Fruit fly (Drosophila melanogaster) whole organism, embryonic: ENCODE results near the gene Moe.
A peak's percentile ranks its signal among the peaks of the same experiment; 100 is the strongest.

ENCODE experiments used
- Bgb ChIP-seq: fragments of 200-800 bp; sonication (Bioruptor generic); IDR thresholded peaks from 2 replicates; pipeline ENCODE4 v1.3.6; 2022; ENCODE audit warnings: missing biosample characterization, missing genetic modification characterization; ENCODE audit not compliant: partially characterized antibody
- Bteb2 ChIP-seq: fragments of 200-800 bp; sonication (Bioruptor generic); optimal IDR thresholded peaks from 2 replicates; lab custom pipeline; 2016; ENCODE audit warnings: missing biosample characterization, missing genetic modification characterization
- C15 ChIP-seq: fragments of 200-800 bp; sonication (Bioruptor generic); IDR thresholded peaks from 3 replicates; pipeline ENCODE4 v1.3.6; 2022; ENCODE audit warnings: missing biosample characterization, missing genetic modification characterization
- CG10209 ChIP-seq: fragments of 200-800 bp; sonication (Bioruptor generic); optimal IDR thresholded peaks from 3 replicates; lab custom pipeline; 2017; ENCODE audit warnings: missing biosample characterization, mild to moderate bottlenecking, missing genetic modification characterization, missing genetic modification reagents
- CG10431 ChIP-seq: fragments of 200-800 bp; sonication (Bioruptor generic); optimal IDR thresholded peaks from 3 replicates; lab custom pipeline; 2018; ENCODE audit warnings: missing biosample characterization, mild to moderate bottlenecking, missing genetic modification characterization
- CG10462 ChIP-seq: fragments of 200-800 bp; sonication (Bioruptor generic); optimal IDR thresholded peaks from 2 replicates; lab custom pipeline; 2016; ENCODE audit warnings: missing biosample characterization, missing genetic modification characterization
- CG10979 ChIP-seq: fragments of 200-800 bp; sonication (Bioruptor generic); optimal IDR thresholded peaks from 2 replicates; lab custom pipeline; 2018; ENCODE audit warnings: missing biosample characterization, mild to moderate bottlenecking, missing genetic modification characterization, moderate library complexity
- CG12071 ChIP-seq: fragments of 200-800 bp; sonication (Bioruptor generic); optimal IDR thresholded peaks from 3 replicates; lab custom pipeline; 2018; ENCODE audit warnings: missing biosample characterization, mild to moderate bottlenecking, missing genetic modification characterization
- CG12104 ChIP-seq: fragments of 200-800 bp; sonication (Bioruptor generic); optimal IDR thresholded peaks from 3 replicates; lab custom pipeline; 2016; ENCODE audit warnings: missing biosample characterization, missing genetic modification characterization
- CG12942 ChIP-seq: fragments of 200-800 bp; sonication (Bioruptor generic); optimal IDR thresholded peaks from 3 replicates; lab custom pipeline; 2016; ENCODE audit warnings: missing biosample characterization, missing genetic modification characterization
- CG13894 ChIP-seq: fragments of 200-800 bp; sonication (Bioruptor generic); optimal IDR thresholded peaks from 3 replicates; lab custom pipeline; 2018; ENCODE audit warnings: missing biosample characterization, mild to moderate bottlenecking, missing genetic modification characterization, moderate library complexity
- CG15269 ChIP-seq: fragments of 200-800 bp; sonication (Bioruptor generic); optimal IDR thresholded peaks from 2 replicates; lab custom pipeline; 2018; ENCODE audit warnings: missing biosample characterization, mild to moderate bottlenecking, missing genetic modification characterization, moderate library complexity
- CG17359 ChIP-seq: fragments of 200-800 bp; sonication (Bioruptor generic); optimal IDR thresholded peaks from 3 replicates; lab custom pipeline; 2018; ENCODE audit warnings: missing biosample characterization, mild to moderate bottlenecking, missing genetic modification characterization, moderate library complexity
- CG17802 ChIP-seq: fragments of 200-800 bp; sonication (Bioruptor generic); optimal IDR thresholded peaks from 2 replicates; lab custom pipeline; 2018; ENCODE audit warnings: missing biosample characterization, mild to moderate bottlenecking, missing genetic modification characterization, moderate library complexity
- CG18764 ChIP-seq: fragments of 200-800 bp; sonication (Bioruptor generic); optimal IDR thresholded peaks from 3 replicates; lab custom pipeline; 2016; ENCODE audit warnings: missing biosample characterization, missing genetic modification characterization
- CG2199 ChIP-seq: fragments of 200-800 bp; sonication (Bioruptor generic); IDR thresholded peaks from 3 replicates; pipeline ENCODE4 v1.3.6; 2022; ENCODE audit warnings: missing biosample characterization, missing genetic modification characterization
- CG2712 ChIP-seq: fragments of 200-800 bp; optimal IDR thresholded peaks from 3 replicates; lab custom pipeline; 2019; ENCODE audit warnings: missing biosample characterization, mild to moderate bottlenecking, missing genetic modification characterization, moderate library complexity
- CG30431 ChIP-seq: fragments of 200-800 bp; sonication (Bioruptor generic); optimal IDR thresholded peaks from 2 replicates; lab custom pipeline; 2017; ENCODE audit warnings: missing biosample characterization, missing genetic modification characterization
- CG3407 ChIP-seq: fragments of 200-800 bp; sonication (Bioruptor generic); optimal IDR thresholded peaks from 2 replicates; lab custom pipeline; 2018; ENCODE audit warnings: missing biosample characterization, mild to moderate bottlenecking, missing genetic modification characterization
- CG6254 ChIP-seq: fragments of 200-800 bp; sonication (Bioruptor generic); optimal IDR thresholded peaks from 3 replicates; lab custom pipeline; 2017; ENCODE audit warnings: mild to moderate bottlenecking, missing biosample characterization, missing genetic modification reagents, missing genetic modification characterization
- CG6272 ChIP-seq: fragments of 200-800 bp; sonication (Bioruptor generic); IDR thresholded peaks from 2 replicates; pipeline ENCODE4 v1.3.6; 2022; ENCODE audit warnings: missing biosample characterization, missing genetic modification characterization
- CG7372 ChIP-seq: fragments of 200-800 bp; sonication (Bioruptor generic); IDR thresholded peaks from 2 replicates; pipeline ENCODE4 v1.3.6; 2022; ENCODE audit warnings: missing biosample characterization, missing genetic modification characterization
- CG7839 ChIP-seq: fragments of 200-800 bp; sonication (Bioruptor generic); optimal IDR thresholded peaks from 3 replicates; lab custom pipeline; 2018; ENCODE audit warnings: missing biosample characterization, mild to moderate bottlenecking, missing genetic modification characterization, moderate library complexity
- CG9215 ChIP-seq: fragments of 200-800 bp; sonication (Bioruptor generic); IDR thresholded peaks from 2 replicates; pipeline ENCODE4 v1.3.6; 2022; ENCODE audit warnings: missing biosample characterization, missing genetic modification characterization
- CG9797 ChIP-seq: fragments of 200-800 bp; sonication (Bioruptor generic); optimal IDR thresholded peaks from 3 replicates; lab custom pipeline; 2018; ENCODE audit warnings: missing biosample characterization, mild to moderate bottlenecking, missing genetic modification characterization
- Dip3 ChIP-seq: fragments of 200-800 bp; sonication (Bioruptor generic); optimal IDR thresholded peaks from 3 replicates; lab custom pipeline; 2016; ENCODE audit warnings: missing biosample characterization, missing genetic modification characterization
- Drgx ChIP-seq: fragments of 200-800 bp; sonication (Bioruptor generic); IDR thresholded peaks from 2 replicates; pipeline ENCODE4 v1.3.6; 2022; ENCODE audit warnings: missing biosample characterization, missing genetic modification characterization
- GATAe ChIP-seq: fragments of 200-800 bp; sonication (Bioruptor generic); conservative IDR thresholded peaks from 2 replicates; pipeline ENCODE4 v1.3.6; 2022; ENCODE audit warnings: missing biosample characterization, missing genetic modification characterization
- Gsc ChIP-seq: fragments of 200-800 bp; sonication (Bioruptor generic); IDR thresholded peaks from 2 replicates; pipeline ENCODE4 v1.3.6; 2022; ENCODE audit warnings: missing biosample characterization, missing genetic modification characterization
- Gug ChIP-seq: fragments of 200-800 bp; sonication (Bioruptor generic); IDR thresholded peaks from 4 replicates; pipeline ENCODE4 v1.3.6; 2022; ENCODE audit warnings: missing biosample characterization, missing genetic modification characterization
- Lim3 ChIP-seq: fragments of 200-800 bp; sonication (Bioruptor generic); IDR thresholded peaks from 2 replicates; pipeline ENCODE4 v1.3.6; 2022; ENCODE audit warnings: missing biosample characterization, missing genetic modification characterization
- Lpt ChIP-seq: fragments of >200 bp; optimal IDR thresholded peaks from 2 replicates; lab custom pipeline; 2018; ENCODE audit warnings: missing biosample characterization, missing genetic modification characterization
- MTF-1 ChIP-seq: fragments of 200-800 bp; sonication (Bioruptor generic); optimal IDR thresholded peaks from 2 replicates; lab custom pipeline; 2018; ENCODE audit warnings: missing biosample characterization, mild to moderate bottlenecking, missing genetic modification characterization, borderline replicate concordance
- Oaz ChIP-seq: fragments of 200-800 bp; sonication (Bioruptor generic); IDR thresholded peaks from 2 replicates; pipeline ENCODE4 v1.3.6; 2022; ENCODE audit warnings: missing biosample characterization, missing genetic modification characterization
- Rx ChIP-seq: fragments of 200-800 bp; sonication (Bioruptor generic); IDR thresholded peaks from 2 replicates; pipeline ENCODE4 v1.3.6; 2022; ENCODE audit warnings: missing biosample characterization, missing genetic modification characterization
- Sox102F ChIP-seq: fragments of 200-800 bp; sonication (Bioruptor generic); optimal IDR thresholded peaks from 2 replicates; lab custom pipeline; 2018; ENCODE audit warnings: missing biosample characterization, mild to moderate bottlenecking, missing genetic modification characterization, moderate library complexity
- cas ChIP-seq: fragments of 200-800 bp; sonication (Bioruptor generic); IDR thresholded peaks from 2 replicates; pipeline ENCODE4 v1.3.6; 2022; ENCODE audit warnings: missing biosample characterization, missing genetic modification characterization
- caup ChIP-seq: fragments of 200-800 bp; sonication (Bioruptor generic); optimal IDR thresholded peaks from 3 replicates; lab custom pipeline; 2017; ENCODE audit warnings: missing biosample characterization, mild to moderate bottlenecking, missing genetic modification characterization, moderate library complexity; ENCODE audit not compliant: severe bottlenecking
- da ChIP-seq: fragments of 200-800 bp; sonication (Bioruptor generic); optimal IDR thresholded peaks from 2 replicates; lab custom pipeline; 2016; ENCODE audit warnings: missing biosample characterization, missing genetic modification characterization
- dmrt99B ChIP-seq: fragments of 200-800 bp; sonication (Bioruptor generic); optimal IDR thresholded peaks from 2 replicates; lab custom pipeline; 2018; ENCODE audit warnings: missing biosample characterization, mild to moderate bottlenecking, missing genetic modification characterization, moderate library complexity
- en ChIP-seq: fragments of 200-800 bp; sonication (Bioruptor generic); optimal IDR thresholded peaks from 2 replicates; lab custom pipeline; 2016; ENCODE audit warnings: missing biosample characterization, missing genetic modification characterization
- exex ChIP-seq: fragments of 200-800 bp; sonication (Bioruptor generic); optimal IDR thresholded peaks from 4 replicates; lab custom pipeline; 2018; ENCODE audit warnings: missing biosample characterization, mild to moderate bottlenecking, missing genetic modification characterization, moderate library complexity
- eyg ChIP-seq: fragments of 200-800 bp; sonication (Bioruptor generic); optimal IDR thresholded peaks from 3 replicates; lab custom pipeline; 2016; ENCODE audit warnings: missing biosample characterization, missing genetic modification characterization
- gem ChIP-seq: fragments of 200-800 bp; sonication (Bioruptor generic); optimal IDR thresholded peaks from 2 replicates; lab custom pipeline; 2019; ENCODE audit warnings: missing biosample characterization, mild to moderate bottlenecking, missing genetic modification characterization, moderate library complexity
- her ChIP-seq: fragments of 200-800 bp; sonication (Bioruptor generic); optimal IDR thresholded peaks from 2 replicates; lab custom pipeline; 2016; ENCODE audit warnings: missing biosample characterization, missing genetic modification characterization
- insv ChIP-seq, 2 experiments: fragments of 200-800 bp; sonication (Bioruptor generic); optimal IDR thresholded peaks; 3 replicates each; lab custom pipeline; 2016 to 2018; ENCODE audit warnings: missing biosample characterization in 2 of 2, missing genetic modification characterization in 2 of 2
- klu ChIP-seq: fragments of 200-800 bp; sonication (Bioruptor generic); IDR thresholded peaks from 2 replicates; pipeline ENCODE4 v1.3.6; 2022; ENCODE audit warnings: missing biosample characterization, missing genetic modification characterization
- nmo ChIP-seq: fragments of 200-800 bp; sonication (Bioruptor generic); optimal IDR thresholded peaks from 2 replicates; lab custom pipeline; 2018; ENCODE audit warnings: missing biosample characterization, mild to moderate bottlenecking, missing genetic modification characterization, moderate library complexity
- wek ChIP-seq: fragments of 200-800 bp; sonication (Bioruptor generic); optimal IDR thresholded peaks from 3 replicates; lab custom pipeline; 2018; ENCODE audit warnings: missing biosample characterization, mild to moderate bottlenecking, missing genetic modification characterization, moderate library complexity
- zfh2 ChIP-seq: fragments of 200-800 bp; sonication (Bioruptor generic); optimal IDR thresholded peaks from 2 replicates; lab custom pipeline; 2016; ENCODE audit warnings: missing biosample characterization, missing genetic modification characterization

Gene Moe

DNA sequence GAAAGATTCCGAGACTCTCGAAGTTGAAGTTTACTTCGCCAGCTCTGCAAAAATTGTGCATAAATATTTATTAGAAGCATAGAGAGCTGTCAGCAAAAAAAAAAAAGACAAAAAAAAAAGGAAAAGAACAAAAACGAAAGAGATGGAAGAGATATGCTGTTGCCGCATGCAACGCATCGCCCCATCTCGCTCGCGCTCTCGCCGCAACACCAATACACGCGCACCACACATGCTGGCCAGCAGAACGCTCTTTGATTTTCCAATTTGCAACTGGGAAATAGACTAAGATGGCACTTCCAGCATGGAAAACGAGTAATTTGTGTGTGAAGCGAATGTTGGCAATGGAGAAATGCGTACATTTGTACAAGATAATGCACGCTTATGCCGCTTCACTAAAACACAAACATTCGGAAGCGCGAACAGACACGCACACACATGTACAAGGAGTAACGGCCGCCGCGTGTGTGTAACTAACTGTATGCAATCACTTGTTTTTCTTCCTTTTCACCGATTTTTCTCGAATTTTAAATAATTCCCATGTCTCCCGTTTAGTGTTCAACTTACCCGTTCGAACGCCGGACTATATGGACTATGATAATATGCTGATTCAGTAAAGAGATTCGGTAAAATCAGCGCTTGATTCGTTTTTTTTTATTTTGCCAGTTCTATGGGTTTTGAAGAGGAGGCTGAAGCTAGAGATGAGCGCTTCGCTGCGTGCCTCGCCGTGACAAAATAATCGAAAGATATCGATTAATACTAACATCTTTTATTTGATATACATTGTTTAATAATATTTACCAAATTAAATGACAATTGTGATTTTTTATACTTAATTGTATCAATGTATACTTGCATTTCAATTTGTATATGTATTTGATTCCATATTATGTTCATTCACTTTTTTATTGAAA, 7.7 kb upstream of the Moe start (continued):
- TF ChIP-seq CG30431 (GFP tag; lab: Kevin White, UChicago) (no peak), CG18764 (GFP tag; lab: Kevin White, UChicago) (no peak), CG12071 (no peak), klu (GFP tag; lab: Robert Waterston, UW) (no peak), zfh2 (no peak), CG6254 (GFP tag; lab: Kevin White, UChicago) (no peak), en (GFP tag; lab: Kevin White, UChicago) (no peak), CG15269 (tag; lab: Kevin White, UChicago) (no peak), Lpt (no peak), CG6272 (no peak), dmrt99B (no peak), her (GFP tag; lab: Kevin White, UChicago) (no peak), Gsc (no peak), wek (GFP tag; lab: Kevin White, UChicago) (no peak), Sox102F (GFP tag; lab: Kevin White, UChicago) (no peak), CG3407 (GFP tag; lab: Kevin White, UChicago) (no peak), CG10979 (tag; lab: Kevin White, UChicago) (no peak), Dip3 (GFP tag; lab: Kevin White, UChicago) (no peak), CG12104 (no peak), CG12942 (GFP tag; lab: Kevin White, UChicago) (no peak), exex (tag; lab: Kevin White, UChicago) (no peak), CG9797 (peak; percentile 10), GATAe (no peak), gem (tag; lab: Kevin White, UChicago) (no peak), CG10462 (no peak), Drgx (no peak), CG17802 (no peak), CG9215 (no peak), CG10209 (GFP tag; lab: Kevin White, UChicago) (no peak), CG7839 (tag; lab: Kevin White, UChicago) (no peak), CG2199 (GFP tag; lab: Robert Waterston, UW) (no peak), da (GFP tag; lab: Kevin White, UChicago) (no peak), CG7372 (GFP tag; lab: Robert Waterston, UW) (no peak), Rx (GFP tag; lab: Robert Waterston, UW) (no peak), CG17359 (tag; lab: Kevin White, UChicago) (no peak), Gug (GFP tag; lab: Robert Waterston, UW) (no peak), Bgb (GFP tag; lab: Robert Waterston, UW) (peak; percentile 67), Lim3 (no peak), Bteb2 (GFP tag; lab: Kevin White, UChicago) (no peak), CG10431 (no peak), caup (no peak), nmo (GFP tag; lab: Kevin White, UChicago) (no peak), C15 (GFP tag; lab: Robert Waterston, UW) (no peak), Oaz (no peak), insv (GFP tag; optimal IDR thresholded peaks at IDR 0.05; lab: Kevin White, UChicago) (peak in 1 of 2 experiments; percentile 53), CG13894 (tag; lab: Kevin White, UChicago) (no peak), MTF-1 (GFP tag; lab: Kevin White, UChicago) (no peak), cas (GFP tag; lab: Robert Waterston, UW) (no peak), eyg (no peak), CG2712 (tag; lab: Kevin White, UChicago) (no peak)
